Worm (Caenorhabditis elegans) whole organism, L1 larva: ENCODE measurements around the gene B0361.9.

ENCODE experiments used
- C04F5.9 ChIP-seq: sonication (generic microtip); optimal IDR thresholded peaks from 2 replicates; lab custom pipeline; 2016; ENCODE audit warnings: missing genetic modification characterization, missing compliant biosample characterization
- C16A3.4 ChIP-seq: fragments of 150-350 bp; optimal IDR thresholded peaks from 2 replicates; lab custom pipeline; 2014; ENCODE audit warnings: missing biosample characterization, missing genetic modification characterization
- F16B12.6 ChIP-seq: fragments of 150-350 bp; optimal IDR thresholded peaks from 2 replicates; lab custom pipeline; 2014; ENCODE audit warnings: missing biosample characterization, missing genetic modification characterization
- aha-1 ChIP-seq: fragments of 150-350 bp; optimal IDR thresholded peaks from 2 replicates; lab custom pipeline; 2014; ENCODE audit warnings: missing biosample characterization, missing genetic modification characterization
- alr-1 ChIP-seq: fragments of 200-800 bp; sonication (Bioruptor generic); optimal IDR thresholded peaks from 2 replicates; lab custom pipeline; 2018; ENCODE audit warnings: borderline replicate concordance, mild to moderate bottlenecking, missing genetic modification characterization, missing compliant biosample characterization
- aly-2 ChIP-seq: fragments of 150-350 bp; optimal IDR thresholded peaks from 2 replicates; lab custom pipeline; 2014; ENCODE audit warnings: missing biosample characterization, missing genetic modification characterization
- ama-1 ChIP-seq: fragments of 150-350 bp; optimal IDR thresholded peaks from 2 replicates; lab custom pipeline; 2014
- blmp-1 ChIP-seq: fragments of 150-350 bp; optimal IDR thresholded peaks from 2 replicates; lab custom pipeline; 2014; ENCODE audit warnings: missing biosample characterization, missing genetic modification characterization
- ceh-8 ChIP-seq: fragments of 200-800 bp; sonication (Bioruptor generic); optimal IDR thresholded peaks from 2 replicates; lab custom pipeline; 2018; ENCODE audit warnings: mild to moderate bottlenecking, missing genetic modification characterization, moderate library complexity, missing compliant biosample characterization
- ceh-88 ChIP-seq: fragments of 200-800 bp; sonication (Bioruptor generic); IDR thresholded peaks from 2 replicates; pipeline ENCODE4 v1.3.6; 2022; ENCODE audit warnings: missing genetic modification characterization, missing compliant biosample characterization
- ceh-90 ChIP-seq: sonication (generic microtip); optimal IDR thresholded peaks from 2 replicates; lab custom pipeline; 2016; ENCODE audit warnings: missing genetic modification characterization, missing compliant biosample characterization
- dpl-1 ChIP-seq, 3 experiments: fragments of 150-350 bp in 2 of 3; sonication (generic microtip) in 1 of 3; optimal IDR thresholded peaks; 2 replicates each; lab custom pipeline; 2014 to 2017; ENCODE audit warnings: missing biosample characterization in 3 of 3, missing genetic modification characterization in 3 of 3, missing genetic modification reagents in 3 of 3
- efl-3 ChIP-seq: fragments of 200-800 bp; sonication (Bioruptor generic); optimal IDR thresholded peaks from 2 replicates; lab custom pipeline; 2018; ENCODE audit warnings: mild to moderate bottlenecking, missing genetic modification characterization, missing compliant biosample characterization
- egl-13 ChIP-seq: sonication (generic microtip); optimal IDR thresholded peaks from 2 replicates; lab custom pipeline; 2016; ENCODE audit warnings: missing genotype, missing genetic modification reagents, missing genetic modification characterization, missing compliant biosample characterization
- egl-27 ChIP-seq, 2 experiments: fragments of 150-350 bp in 1 of 2; sonication (generic microtip); optimal IDR thresholded peaks; 3 replicates each; lab custom pipeline; 2017 to 2018; ENCODE audit warnings: missing biosample characterization in 2 of 2, missing genetic modification characterization in 2 of 2, missing genetic modification reagents in 2 of 2
- elt-3 ChIP-seq, 6 experiments: fragments of 150-350 bp in 1 of 6; sonication (generic microtip); optimal IDR thresholded peaks; 2 replicates each; lab custom pipeline; 2017 to 2018; ENCODE audit warnings: missing biosample characterization in 6 of 6, missing genetic modification characterization in 6 of 6, inconsistent platforms in 1 of 6
- fkh-10 ChIP-seq: sonication (generic microtip); optimal IDR thresholded peaks from 2 replicates; lab custom pipeline; 2017; ENCODE audit warnings: missing biosample characterization, missing genetic modification reagents, missing genetic modification characterization
- fkh-4 ChIP-seq: sonication (generic microtip); optimal IDR thresholded peaks from 2 replicates; lab custom pipeline; 2016; ENCODE audit warnings: missing compliant biosample characterization, missing genetic modification characterization, borderline replicate concordance
- fkh-8 ChIP-seq: sonication (generic microtip); optimal IDR thresholded peaks from 2 replicates; lab custom pipeline; 2016; ENCODE audit warnings: mild to moderate bottlenecking, missing genetic modification characterization, missing compliant biosample characterization
- fos-1 ChIP-seq: fragments of 150-350 bp; optimal IDR thresholded peaks from 2 replicates; lab custom pipeline; 2014; ENCODE audit warnings: missing biosample characterization, missing genetic modification characterization
- grh-1 ChIP-seq: fragments of 200-800 bp; sonication (Bioruptor generic); IDR thresholded peaks from 2 replicates; pipeline ENCODE4 v1.3.6; 2022; ENCODE audit warnings: missing genetic modification reagents, missing genetic modification characterization, missing compliant biosample characterization
- hlh-17 ChIP-seq: fragments of 200-800 bp; sonication (Bioruptor generic); optimal IDR thresholded peaks from 2 replicates; lab custom pipeline; 2018; ENCODE audit warnings: missing genetic modification characterization, mild to moderate bottlenecking, missing compliant biosample characterization, moderate library complexity, borderline replicate concordance
- hlh-4 ChIP-seq: sonication (generic microtip); optimal IDR thresholded peaks from 2 replicates; lab custom pipeline; 2016; ENCODE audit warnings: mild to moderate bottlenecking, missing genetic modification characterization, missing compliant biosample characterization
- hpl-2 ChIP-seq: fragments of 150-350 bp; optimal IDR thresholded peaks from 2 replicates; lab custom pipeline; 2014; ENCODE audit warnings: missing biosample characterization, missing genetic modification reagents, missing genetic modification characterization
- isw-1 ChIP-seq: fragments of 200-800 bp; sonication (Bioruptor generic); IDR thresholded peaks from 2 replicates; pipeline ENCODE4 v1.3.6; 2022; ENCODE audit warnings: missing genetic modification characterization, missing compliant biosample characterization
- lin-13 ChIP-seq: fragments of 150-350 bp; optimal IDR thresholded peaks from 2 replicates; lab custom pipeline; 2014; ENCODE audit warnings: missing biosample characterization, missing genetic modification reagents, missing genetic modification characterization
- lin-14 ChIP-seq: fragments of 200-800 bp; sonication (Bioruptor generic); optimal IDR thresholded peaks from 2 replicates; lab custom pipeline; 2018; ENCODE audit warnings: mild to moderate bottlenecking, missing genetic modification characterization, moderate library complexity, missing compliant biosample characterization
- lin-35 ChIP-seq, 2 experiments: fragments of 150-350 bp; optimal IDR thresholded peaks; 2 replicates each; lab custom pipeline; 2014; ENCODE audit warnings: missing biosample characterization in 2 of 2, missing genetic modification characterization in 2 of 2, missing genetic modification reagents in 2 of 2
- lir-3 ChIP-seq: sonication (generic microtip); optimal IDR thresholded peaks from 2 replicates; lab custom pipeline; 2016; ENCODE audit warnings: mild to moderate bottlenecking, missing genetic modification characterization, moderate library complexity, missing compliant biosample characterization; ENCODE audit not compliant: poor library complexity
- mab-9 ChIP-seq: fragments of 200-800 bp; sonication (Bioruptor generic); IDR thresholded peaks from 2 replicates; pipeline ENCODE4 v1.3.6; 2022; ENCODE audit warnings: missing genetic modification reagents, missing genetic modification characterization, missing compliant biosample characterization
- mdl-1 ChIP-seq, 2 experiments: fragments of 150-350 bp; optimal IDR thresholded peaks; 2 replicates each; lab custom pipeline; 2014 to 2017; ENCODE audit warnings: missing biosample characterization in 2 of 2, missing genetic modification characterization in 2 of 2, inconsistent platforms in 1 of 2
- mef-2 ChIP-seq: fragments of 150-350 bp; optimal IDR thresholded peaks from 2 replicates; lab custom pipeline; 2014; ENCODE audit warnings: missing biosample characterization, missing genetic modification characterization
- mep-1 ChIP-seq: fragments of 150-350 bp; optimal IDR thresholded peaks from 2 replicates; lab custom pipeline; 2014; ENCODE audit warnings: missing biosample characterization, missing genetic modification characterization
- nhr-11 ChIP-seq: fragments of 150-350 bp; optimal IDR thresholded peaks from 2 replicates; lab custom pipeline; 2014; ENCODE audit warnings: missing biosample characterization, missing genetic modification characterization
- nhr-237 ChIP-seq: fragments of 150-350 bp; optimal IDR thresholded peaks from 2 replicates; lab custom pipeline; 2014; ENCODE audit warnings: missing biosample characterization, missing genetic modification characterization
- nhr-47 ChIP-seq: sonication (generic microtip); optimal IDR thresholded peaks from 2 replicates; lab custom pipeline; 2016; ENCODE audit warnings: mild to moderate bottlenecking, missing genetic modification characterization, moderate library complexity, missing compliant biosample characterization
- nhr-77 ChIP-seq: fragments of 150-350 bp; optimal IDR thresholded peaks from 2 replicates; lab custom pipeline; 2014; ENCODE audit warnings: missing biosample characterization, missing genetic modification characterization
- nhr-84 ChIP-seq: sonication (generic microtip); optimal IDR thresholded peaks from 2 replicates; lab custom pipeline; 2017; ENCODE audit warnings: missing biosample characterization, missing genetic modification characterization
- pag-3 ChIP-seq: sonication (generic microtip); optimal IDR thresholded peaks from 2 replicates; lab custom pipeline; 2017; ENCODE audit warnings: missing genetic modification characterization, mild to moderate bottlenecking, missing compliant biosample characterization, antibody characterized with exemption, borderline replicate concordance; ENCODE audit not compliant: insufficient read depth
- rnt-1 ChIP-seq: sonication (generic microtip); optimal IDR thresholded peaks from 2 replicates; lab custom pipeline; 2016; ENCODE audit warnings: mild to moderate bottlenecking, missing genetic modification characterization, moderate library complexity, missing compliant biosample characterization
- skn-1 ChIP-seq: fragments of 150-350 bp; optimal IDR thresholded peaks from 2 replicates; lab custom pipeline; 2014; ENCODE audit warnings: missing biosample characterization, missing genetic modification characterization
- sox-4 ChIP-seq: sonication (generic microtip); optimal IDR thresholded peaks from 2 replicates; lab custom pipeline; 2016; ENCODE audit warnings: missing genetic modification characterization, missing compliant biosample characterization
- sptf-1 ChIP-seq: fragments of 150-350 bp; optimal IDR thresholded peaks from 2 replicates; lab custom pipeline; 2014; ENCODE audit warnings: missing biosample characterization, missing genetic modification characterization
- swsn-7 ChIP-seq: sonication (generic microtip); optimal IDR thresholded peaks from 2 replicates; lab custom pipeline; 2016; ENCODE audit warnings: missing genetic modification characterization, missing compliant biosample characterization
- tbx-2 ChIP-seq: sonication (generic microtip); optimal IDR thresholded peaks from 2 replicates; lab custom pipeline; 2016; ENCODE audit warnings: missing genetic modification characterization, missing compliant biosample characterization
- tlp-1 ChIP-seq: fragments of 150-350 bp; optimal IDR thresholded peaks from 2 replicates; lab custom pipeline; 2014; ENCODE audit warnings: missing biosample characterization, missing genetic modification characterization
- unc-30 ChIP-seq: sonication (generic microtip); optimal IDR thresholded peaks from 2 replicates; lab custom pipeline; 2017; ENCODE audit warnings: missing biosample characterization, missing genetic modification characterization
- xbp-1 ChIP-seq: sonication (generic microtip); optimal IDR thresholded peaks from 2 replicates; lab custom pipeline; 2016; ENCODE audit warnings: missing genetic modification characterization, missing compliant biosample characterization
- zag-1 ChIP-seq: fragments of 150-350 bp; optimal IDR thresholded peaks from 2 replicates; lab custom pipeline; 2014; ENCODE audit warnings: missing biosample characterization, missing genetic modification characterization
- ztf-4 ChIP-seq: fragments of 150-350 bp; optimal IDR thresholded peaks from 2 replicates; lab custom pipeline; 2014; ENCODE audit warnings: missing biosample characterization, missing genetic modification characterization

The B0361.9 gene

ce11 chrIII:7272088-7272487 is 27.3 kb downstream of the B0361.9 start (continued):
- TF ChIP-seq isw-1 (GFP tag; lab: Robert Waterston, UW), result no peak
- TF ChIP-seq efl-3 (GFP tag; lab: Kevin White, UChicago), result peak; percentile 4
- no peak for TF ChIP-seq nhr-84 (tag; lab: Kevin White, UChicago)
- no peak for TF ChIP-seq fkh-8
- no peak for TF ChIP-seq sptf-1 (tag; lab: Kevin White, UChicago)
- no peak for TF ChIP-seq unc-30 (tag; lab: Kevin White, UChicago)
- TF ChIP-seq aha-1 (tag; lab: Kevin White, UChicago), result no peak
- peak; percentile 87 for TF ChIP-seq mep-1 (tag; lab: Kevin White, UChicago)
- TF ChIP-seq tbx-2 (tag; lab: Kevin White, UChicago), result peak; percentile 39
- TF ChIP-seq dpl-1 (GFP tag; optimal IDR thresholded peaks at IDR 0.05; lab: Kevin White, UChicago), result peak; percentile 24 to 58 (median 58)
- peak; percentile 44 for TF ChIP-seq xbp-1 (tag; lab: Kevin White, UChicago)
- TF ChIP-seq ceh-88 (GFP tag; lab: Robert Waterston, UW), result 0 out of 2 replicates have a peak, but pooled peaks have one; percentile 32
- peak; percentile 60 for TF ChIP-seq grh-1 (GFP tag; lab: Robert Waterston, UW)
- no peak for TF ChIP-seq alr-1 (tag; lab: Kevin White, UChicago)
- no peak for TF ChIP-seq fkh-10 (GFP tag; lab: Kevin White, UChicago)
- no peak for TF ChIP-seq pag-3 (tag; lab: Kevin White, UChicago)
- TF ChIP-seq fos-1 (tag; lab: Kevin White, UChicago), result no peak
- no peak for TF ChIP-seq ama-1 (lab: Kevin White, UChicago)
- no peak for TF ChIP-seq nhr-11 (tag; lab: Kevin White, UChicago)
- TF ChIP-seq C16A3.4 (tag; lab: Kevin White, UChicago), result peak; percentile 21
- no peak for TF ChIP-seq sox-4
- TF ChIP-seq egl-13, result no peak
- TF ChIP-seq fkh-4 (tag; lab: Kevin White, UChicago), result no peak
- no peak for TF ChIP-seq ceh-90
- peak; percentile 56 for TF ChIP-seq lir-3 (tag; lab: Kevin White, UChicago)
- TF ChIP-seq mab-9 (GFP tag; lab: Robert Waterston, UW), result no peak
- peak in 1 of 2 experiments; percentile 87 for TF ChIP-seq mdl-1 (tag; optimal IDR thresholded peaks at IDR 0.05; lab: Kevin White, UChicago)
- TF ChIP-seq lin-14 (GFP tag; lab: Kevin White, UChicago), result peak; percentile 93
- no peak for TF ChIP-seq nhr-237 (tag; lab: Kevin White, UChicago)
- no peak for TF ChIP-seq hpl-2
- no peak for TF ChIP-seq F16B12.6 (tag; lab: Kevin White, UChicago)

ce11 chrIII:7271083-7271482 is 28.3 kb downstream of the B0361.9 start:
- TF ChIP-seq nhr-77 (tag; lab: Kevin White, UChicago), result no peak
- peak in 1 of 2 experiments; percentile 47 for TF ChIP-seq lin-35 (GFP tag; optimal IDR thresholded peaks at IDR 0.05; lab: Kevin White, UChicago)
- TF ChIP-seq sox-4, result no peak
- TF ChIP-seq tlp-1 (tag; lab: Kevin White, UChicago), result no peak
- TF ChIP-seq egl-13, result no peak
- no peak for TF ChIP-seq rnt-1 (tag; lab: Kevin White, UChicago)
- no peak for TF ChIP-seq ceh-90
- no peak for TF ChIP-seq efl-3 (GFP tag; lab: Kevin White, UChicago)
- TF ChIP-seq nhr-84 (tag; lab: Kevin White, UChicago), result no peak
- TF ChIP-seq aly-2 (tag; lab: Kevin White, UChicago), result no peak
- no peak for TF ChIP-seq dpl-1 (GFP tag; optimal IDR thresholded peaks at IDR 0.05; lab: Kevin White, UChicago)
- no peak for TF ChIP-seq ceh-8 (GFP tag; lab: Kevin White, UChicago)
- no peak for TF ChIP-seq lin-13
- TF ChIP-seq skn-1 (tag; lab: Kevin White, UChicago), result peak; percentile 19
- TF ChIP-seq blmp-1 (tag; lab: Kevin White, UChicago), result no peak
- no peak for TF ChIP-seq mep-1 (tag; lab: Kevin White, UChicago)
- no peak for TF ChIP-seq C04F5.9 (tag; lab: Kevin White, UChicago)
- peak in 1 of 6 experiments; percentile 53 for TF ChIP-seq elt-3 (tag; optimal IDR thresholded peaks at IDR 0.05; lab: Kevin White, UChicago)
- no peak for TF ChIP-seq hlh-17 (GFP tag; lab: Kevin White, UChicago)
- TF ChIP-seq isw-1 (GFP tag; lab: Robert Waterston, UW), result no peak
- no peak for TF ChIP-seq zag-1 (tag; lab: Kevin White, UChicago)
- no peak for TF ChIP-seq nhr-11 (tag; lab: Kevin White, UChicago)
- TF ChIP-seq mef-2, result no peak
- TF ChIP-seq hpl-2, result no peak
- TF ChIP-seq swsn-7 (tag; lab: Kevin White, UChicago), result no peak
- no peak for TF ChIP-seq ztf-4
- TF ChIP-seq hlh-4 (tag; lab: Kevin White, UChicago), result no peak
- TF ChIP-seq egl-27 (tag; optimal IDR thresholded peaks at IDR 0.05; lab: Kevin White, UChicago), result no peak
- no peak for TF ChIP-seq alr-1 (tag; lab: Kevin White, UChicago)
- no peak for TF ChIP-seq nhr-47 (tag; lab: Kevin White, UChicago)
- TF ChIP-seq pag-3 (tag; lab: Kevin White, UChicago), result no peak
- no peak for TF ChIP-seq C16A3.4 (tag; lab: Kevin White, UChicago)
- TF ChIP-seq fkh-8, result no peak
